Fruit fly (Drosophila melanogaster) whole organism, prepupa: ENCODE measurements around the gene CG13994.

Experiments
- Blimp-1 ChIP-seq: fragments of 200-800 bp; sonication (Bioruptor generic); optimal IDR thresholded peaks from 3 replicates; lab custom pipeline; 2017; ENCODE audit warnings: missing biosample characterization, missing genetic modification characterization, mild to moderate bottlenecking, moderate library complexity, missing genetic modification reagents
- CG10631 ChIP-seq: fragments of 200-800 bp; sonication (Bioruptor generic); optimal IDR thresholded peaks from 2 replicates; lab custom pipeline; 2016; ENCODE audit warnings: missing biosample characterization, missing genetic modification characterization
- CG10669 ChIP-seq: fragments of 200-800 bp; sonication (Bioruptor generic); optimal IDR thresholded peaks from 3 replicates; lab custom pipeline; 2018; ENCODE audit warnings: missing biosample characterization, mild to moderate bottlenecking, missing genetic modification characterization, moderate library complexity
- CG11294 ChIP-seq: fragments of 200-800 bp; sonication (Bioruptor generic); IDR thresholded peaks from 2 replicates; pipeline ENCODE4 v1.3.6; 2022; ENCODE audit warnings: missing biosample characterization, missing genetic modification characterization
- CG11762 ChIP-seq: fragments of 200-800 bp; sonication (Bioruptor generic); optimal IDR thresholded peaks from 3 replicates; lab custom pipeline; 2016; ENCODE audit warnings: missing biosample characterization, missing genetic modification characterization; ENCODE audit not compliant: insufficient read depth
- CG11902 ChIP-seq: fragments of 200-800 bp; sonication (Bioruptor generic); optimal IDR thresholded peaks from 3 replicates; lab custom pipeline; 2016; ENCODE audit warnings: missing biosample characterization, missing genetic modification characterization
- CG15336 ChIP-seq: fragments of 200-800 bp; sonication (Bioruptor generic); IDR thresholded peaks from 2 replicates; pipeline ENCODE4 v1.3.6; 2022; ENCODE audit warnings: missing biosample characterization, missing genetic modification characterization
- CG1621 ChIP-seq: fragments of 200-800 bp; sonication (Bioruptor generic); optimal IDR thresholded peaks from 3 replicates; lab custom pipeline; 2018; ENCODE audit warnings: missing biosample characterization, mild to moderate bottlenecking, missing genetic modification characterization
- CG16779 ChIP-seq: fragments of 200-800 bp; sonication (Bioruptor generic); optimal IDR thresholded peaks from 3 replicates; lab custom pipeline; 2017; ENCODE audit warnings: missing biosample characterization, mild to moderate bottlenecking, missing genetic modification characterization
- CG31627 ChIP-seq: fragments of 200-800 bp; sonication (Bioruptor generic); optimal IDR thresholded peaks from 3 replicates; lab custom pipeline; 2016; ENCODE audit warnings: missing biosample characterization, missing genetic modification characterization
- CG32006 ChIP-seq: fragments of 200-800 bp; sonication (Bioruptor generic); optimal IDR thresholded peaks from 3 replicates; lab custom pipeline; 2017; ENCODE audit warnings: missing biosample characterization, mild to moderate bottlenecking, missing genetic modification characterization
- CG34406 ChIP-seq: fragments of 200-800 bp; sonication (Bioruptor generic); optimal IDR thresholded peaks from 3 replicates; lab custom pipeline; 2016; ENCODE audit warnings: missing biosample characterization, missing genetic modification characterization
- CG3919 ChIP-seq: fragments of 200-800 bp; sonication (Bioruptor generic); optimal IDR thresholded peaks from 3 replicates; lab custom pipeline; 2016; ENCODE audit warnings: missing biosample characterization, missing genetic modification characterization
- CG6163 ChIP-seq: fragments of 200-800 bp; sonication (Bioruptor generic); IDR thresholded peaks from 3 replicates; pipeline ENCODE4 v1.3.6; 2022; ENCODE audit warnings: missing biosample characterization, missing genetic modification characterization
- CG6276 ChIP-seq: fragments of 200-800 bp; sonication (Bioruptor generic); optimal IDR thresholded peaks from 2 replicates; lab custom pipeline; 2017; ENCODE audit warnings: missing biosample characterization, mild to moderate bottlenecking, missing genetic modification characterization
- CG6792 ChIP-seq: fragments of 200-800 bp; sonication (Bioruptor generic); optimal IDR thresholded peaks from 3 replicates; lab custom pipeline; 2016; ENCODE audit warnings: missing biosample characterization, missing genetic modification characterization
- CG6808 ChIP-seq: fragments of 200-800 bp; sonication (Bioruptor generic); optimal IDR thresholded peaks from 3 replicates; lab custom pipeline; 2017; ENCODE audit warnings: missing biosample characterization, missing genetic modification characterization, mild to moderate bottlenecking, moderate library complexity, missing genetic modification reagents
- CG6854 ChIP-seq: fragments of 200-800 bp; sonication (Bioruptor generic); optimal IDR thresholded peaks from 2 replicates; lab custom pipeline; 2017; ENCODE audit warnings: missing biosample characterization, mild to moderate bottlenecking, missing genetic modification characterization
- CG7368 ChIP-seq: fragments of 200-800 bp; sonication (Bioruptor generic); optimal IDR thresholded peaks from 3 replicates; lab custom pipeline; 2016; ENCODE audit warnings: missing biosample characterization, missing genetic modification characterization
- CG8119 ChIP-seq: fragments of 200-800 bp; sonication (Bioruptor generic); IDR thresholded peaks from 3 replicates; pipeline ENCODE4 v1.3.6; 2022; ENCODE audit warnings: missing biosample characterization, missing genetic modification characterization
- CG8319 ChIP-seq: fragments of 200-800 bp; sonication (Bioruptor generic); optimal IDR thresholded peaks from 3 replicates; lab custom pipeline; 2016; ENCODE audit warnings: missing biosample characterization, missing genetic modification characterization
- CG9139 ChIP-seq: fragments of 200-800 bp; sonication (Bioruptor generic); optimal IDR thresholded peaks from 3 replicates; lab custom pipeline; 2017; ENCODE audit warnings: missing biosample characterization, mild to moderate bottlenecking, missing genetic modification characterization
- Eip75B ChIP-seq: fragments of 200-800 bp; sonication (Bioruptor generic); optimal IDR thresholded peaks from 3 replicates; lab custom pipeline; 2016; ENCODE audit warnings: missing biosample characterization, missing genetic modification characterization
- Eip78C ChIP-seq: fragments of 200-800 bp; sonication (Bioruptor generic); peaks from one replicate; lab custom pipeline; 2016; ENCODE audit warnings: missing biosample characterization, missing genetic modification characterization
- Eip93F ChIP-seq: fragments of 200-800 bp; sonication (Bioruptor generic); optimal IDR thresholded peaks from 2 replicates; lab custom pipeline; 2016; ENCODE audit warnings: missing biosample characterization, mild to moderate bottlenecking, missing genetic modification characterization
- Ets21C ChIP-seq: fragments of 200-800 bp; sonication (Bioruptor generic); optimal IDR thresholded peaks from 3 replicates; lab custom pipeline; 2016; ENCODE audit warnings: missing biosample characterization, missing genetic modification characterization
- Ets96B ChIP-seq: fragments of 200-800 bp; optimal IDR thresholded peaks from 2 replicates; lab custom pipeline; 2019; ENCODE audit warnings: missing biosample characterization, mild to moderate bottlenecking, missing genetic modification characterization, moderate library complexity
- Gug ChIP-seq: fragments of 200-800 bp; sonication (Bioruptor generic); IDR thresholded peaks from 2 replicates; pipeline ENCODE4 v1.3.6; 2022; ENCODE audit warnings: missing biosample characterization, missing genetic modification characterization
- Hr38 ChIP-seq: sonication (Bioruptor generic); optimal IDR thresholded peaks from 2 replicates; lab custom pipeline; 2016; ENCODE audit warnings: missing biosample characterization, missing genetic modification characterization
- Hr39 ChIP-seq: fragments of 200-800 bp; sonication (Bioruptor generic); optimal IDR thresholded peaks from 2 replicates; lab custom pipeline; 2016; ENCODE audit warnings: missing biosample characterization, missing genetic modification characterization
- Hr4 ChIP-seq: fragments of 200-800 bp; sonication (Bioruptor generic); optimal IDR thresholded peaks from 3 replicates; lab custom pipeline; 2016; ENCODE audit warnings: missing biosample characterization, missing genetic modification characterization
- Met ChIP-seq: fragments of 200-800 bp; sonication (Bioruptor generic); optimal IDR thresholded peaks from 3 replicates; lab custom pipeline; 2016; ENCODE audit warnings: missing biosample characterization, missing genetic modification characterization
- OdsH ChIP-seq: fragments of 200-800 bp; sonication (Bioruptor generic); optimal IDR thresholded peaks from 3 replicates; lab custom pipeline; 2016; ENCODE audit warnings: missing biosample characterization, missing genetic modification characterization
- Sox14 ChIP-seq: fragments of 200-800 bp; sonication (Bioruptor generic); optimal IDR thresholded peaks from 3 replicates; lab custom pipeline; 2016; ENCODE audit warnings: missing biosample characterization, missing genetic modification characterization
- Sox15 ChIP-seq: fragments of 200-800 bp; sonication (Bioruptor generic); optimal IDR thresholded peaks from 3 replicates; lab custom pipeline; 2016; ENCODE audit warnings: missing biosample characterization, missing genetic modification characterization
- achi ChIP-seq: fragments of 200-800 bp; sonication (Bioruptor generic); optimal IDR thresholded peaks from 3 replicates; lab custom pipeline; 2016; ENCODE audit warnings: missing biosample characterization, missing genetic modification characterization
- acj6 ChIP-seq: fragments of 200-800 bp; sonication (Bioruptor generic); optimal IDR thresholded peaks from 3 replicates; lab custom pipeline; 2016; ENCODE audit warnings: missing biosample characterization, missing genetic modification characterization
- cyc ChIP-seq: fragments of 200-800 bp; sonication (Bioruptor generic); optimal IDR thresholded peaks from 3 replicates; lab custom pipeline; 2016; ENCODE audit warnings: missing biosample characterization, missing genetic modification characterization
- eg ChIP-seq: fragments of 200-800 bp; sonication (Bioruptor generic); IDR thresholded peaks from 3 replicates; pipeline ENCODE4 v1.3.6; 2022; ENCODE audit warnings: missing biosample characterization, missing genetic modification characterization
- esn ChIP-seq: fragments of 200-800 bp; sonication (Bioruptor generic); optimal IDR thresholded peaks from 2 replicates; lab custom pipeline; 2016; ENCODE audit warnings: missing biosample characterization, mild to moderate bottlenecking, missing genetic modification characterization, moderate library complexity
- fkh ChIP-seq: fragments of 200-800 bp; sonication (Bioruptor generic); optimal IDR thresholded peaks from 3 replicates; lab custom pipeline; 2017; ENCODE audit warnings: missing biosample characterization, mild to moderate bottlenecking, missing genetic modification characterization, moderate library complexity
- lz ChIP-seq: fragments of 200-800 bp; sonication (Bioruptor generic); optimal IDR thresholded peaks from 3 replicates; lab custom pipeline; 2016; ENCODE audit warnings: missing biosample characterization, missing genetic modification characterization
- net ChIP-seq: fragments of 200-800 bp; sonication (Bioruptor generic); optimal IDR thresholded peaks from 3 replicates; lab custom pipeline; 2016; ENCODE audit warnings: missing biosample characterization, missing genetic modification characterization
- pdm3 ChIP-seq: fragments of 200-800 bp; sonication (Bioruptor generic); optimal IDR thresholded peaks from 3 replicates; lab custom pipeline; 2016; ENCODE audit warnings: missing biosample characterization, missing genetic modification characterization
- salr ChIP-seq, 2 experiments: fragments of 200-800 bp; sonication (Bioruptor generic); optimal IDR thresholded peaks; 3 replicates each; lab custom pipeline; 2016 to 2018; ENCODE audit warnings: missing biosample characterization in 2 of 2, missing genetic modification characterization in 2 of 2, mild to moderate bottlenecking in 1 of 2
- spab ChIP-seq: fragments of 200-800 bp; sonication (Bioruptor generic); optimal IDR thresholded peaks from 2 replicates; lab custom pipeline; 2017; ENCODE audit warnings: missing biosample characterization, mild to moderate bottlenecking, missing genetic modification characterization, missing genetic modification reagents
- ss ChIP-seq, 2 experiments: fragments of 200-800 bp; sonication (Bioruptor generic); optimal IDR thresholded peaks; 2 replicates in 1 of 2; 3 replicates in 1 of 2; lab custom pipeline; 2017 to 2018; ENCODE audit warnings: mild to moderate bottlenecking in 2 of 2, missing biosample characterization in 2 of 2, missing genetic modification characterization in 2 of 2, moderate library complexity in 1 of 2
- svp ChIP-seq: fragments of 200-800 bp; sonication (Bioruptor generic); peaks from one replicate; lab custom pipeline; 2016; ENCODE audit warnings: missing biosample characterization, missing genetic modification characterization
- topi ChIP-seq: fragments of 200-800 bp; sonication (Bioruptor generic); optimal IDR thresholded peaks from 3 replicates; lab custom pipeline; 2016; ENCODE audit warnings: missing biosample characterization, missing genetic modification characterization

Gene CG13994

DNA sequence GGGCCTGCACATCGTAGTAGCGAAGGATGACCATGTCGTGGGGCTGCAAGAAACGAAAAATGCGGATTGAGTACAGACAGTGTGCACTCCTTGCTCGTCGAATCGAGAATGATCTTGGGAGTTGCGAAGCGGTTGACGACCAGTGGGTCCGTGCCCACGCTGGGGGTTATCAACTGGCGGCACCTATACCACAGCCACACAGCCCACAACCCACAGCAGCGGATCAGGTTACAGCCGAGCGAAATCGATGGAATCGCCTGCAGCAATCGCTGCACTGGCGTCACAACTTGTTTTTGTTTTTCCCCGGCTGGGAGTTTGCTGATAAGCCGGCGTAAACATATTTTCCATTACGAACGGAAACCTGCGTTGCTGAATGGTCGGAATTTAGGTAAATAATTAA is 17.3 kb upstream of the CG13994 start:
- TF ChIP-seq Eip93F (no peak), svp (GFP tag; lab: Kevin White, UChicago) (peak; percentile 99)

DNA sequence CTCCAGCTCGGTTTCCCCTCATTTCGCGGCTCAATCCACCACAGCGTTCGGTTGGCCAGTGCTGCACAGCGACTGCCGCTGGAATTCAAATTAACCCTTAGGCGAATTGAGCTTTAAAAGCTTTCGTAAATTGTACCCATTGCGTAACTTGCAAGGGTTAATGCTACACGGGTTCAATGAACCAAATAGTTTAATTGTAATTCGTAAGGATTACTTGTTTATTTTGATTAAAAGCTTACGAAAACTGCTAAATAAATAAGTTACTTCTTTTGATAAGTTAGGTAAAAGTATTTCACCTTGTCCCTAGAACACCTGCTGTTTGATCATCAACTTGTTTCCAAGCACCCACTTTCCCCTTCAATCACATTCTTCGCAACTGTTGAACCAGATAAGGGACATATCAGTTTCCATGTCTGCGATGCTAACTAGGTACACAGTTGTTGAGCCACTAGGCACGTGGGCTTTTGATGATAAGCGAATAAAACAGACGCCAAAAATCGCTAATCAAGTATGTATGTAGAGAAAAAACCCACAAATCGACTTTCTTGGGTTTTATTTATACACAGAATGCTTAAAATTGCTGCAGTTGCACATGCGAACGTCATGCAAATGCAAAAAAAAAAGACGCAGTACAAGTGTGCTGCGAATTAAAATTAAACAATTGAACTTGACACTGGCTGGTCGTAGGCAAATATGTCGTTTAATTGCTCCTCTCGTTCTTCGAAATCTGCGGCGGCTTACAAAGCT is 16.6 kb upstream of the CG13994 start, which contains the start of gene Pfas:
TSS of gene Pfas (minus strand) at position 79 of the 747 bp plus-strand sequence.
- no peak for TF ChIP-seq pdm3
- TF ChIP-seq OdsH (GFP tag; lab: Kevin White, UChicago) = no peak
- no peak for TF ChIP-seq Met (GFP tag; lab: Kevin White, UChicago)
- TF ChIP-seq Hr38 = no peak
- TF ChIP-seq salr (GFP tag; optimal IDR thresholded peaks at IDR 0.05; lab: Kevin White, UChicago) = no peak
- no peak for TF ChIP-seq svp (GFP tag; lab: Kevin White, UChicago)
- TF ChIP-seq CG6163 (GFP tag; lab: Robert Waterston, UW) = peak; percentile 52; the same call in 2 of the 3 replicates
- TF ChIP-seq Hr4 (GFP tag; lab: Kevin White, UChicago) = no peak
- TF ChIP-seq Sox14 = peak; percentile 65
- TF ChIP-seq Eip75B (GFP tag; lab: Kevin White, UChicago) = peak; percentile 58
- no peak for TF ChIP-seq Ets21C (GFP tag; lab: Kevin White, UChicago)
- TF ChIP-seq CG6854 (GFP tag; lab: Kevin White, UChicago) = peak; percentile 26
- TF ChIP-seq CG16779 (tag; lab: Kevin White, UChicago) = no peak
- peak; percentile 52 for TF ChIP-seq cyc (GFP tag; lab: Kevin White, UChicago)
- peak; percentile 50 for TF ChIP-seq CG1621 (tag; lab: Kevin White, UChicago)
- TF ChIP-seq spab (GFP tag; lab: Kevin White, UChicago) = no peak
- TF ChIP-seq CG9139 (GFP tag; lab: Kevin White, UChicago) = no peak
- no peak for TF ChIP-seq CG11762
- no peak for TF ChIP-seq Eip93F
- peak; percentile 90 for TF ChIP-seq Eip78C (GFP tag; lab: Kevin White, UChicago)
- TF ChIP-seq CG10631 (GFP tag; lab: Kevin White, UChicago) = no peak
- peak; percentile 40; the same call in 1 of the 2 replicates for TF ChIP-seq Gug (GFP tag; lab: Robert Waterston, UW)
- peak; percentile 76 for TF ChIP-seq CG6808 (GFP tag; lab: Kevin White, UChicago)
- peak; percentile 25 for TF ChIP-seq CG34406 (GFP tag; lab: Kevin White, UChicago)
- peak; percentile 63 for TF ChIP-seq CG31627 (GFP tag; lab: Kevin White, UChicago)
- TF ChIP-seq ss (GFP tag; optimal IDR thresholded peaks at IDR 0.05; lab: Kevin White, UChicago) = peak in 1 of 2 experiments; percentile 43
- TF ChIP-seq eg (GFP tag; lab: Robert Waterston, UW) = peak; percentile 49; the same call in 2 of the 3 replicates
- TF ChIP-seq net (GFP tag; lab: Kevin White, UChicago) = peak; percentile 51
- TF ChIP-seq Hr39 (GFP tag; lab: Kevin White, UChicago) = peak; percentile 57
- peak; percentile 67 for TF ChIP-seq topi (GFP tag; lab: Kevin White, UChicago)
- TF ChIP-seq Ets96B = peak; percentile 29
- peak; percentile 70 for TF ChIP-seq lz (GFP tag; lab: Kevin White, UChicago)
- TF ChIP-seq CG8319 = no peak
- TF ChIP-seq acj6 (GFP tag; lab: Kevin White, UChicago) = peak; percentile 64
- TF ChIP-seq CG11294 (GFP tag; lab: Robert Waterston, UW) = peak; percentile 29; the same call in 1 of the 2 replicates
- TF ChIP-seq CG32006 = peak; percentile 54
- TF ChIP-seq Sox15 (GFP tag; lab: Kevin White, UChicago) = no peak
- peak; percentile 37 for TF ChIP-seq CG7368
- TF ChIP-seq CG10669 = no peak
- TF ChIP-seq CG6792 (GFP tag; lab: Kevin White, UChicago) = peak; percentile 60
- peak; percentile 40 for TF ChIP-seq fkh (GFP tag; lab: Kevin White, UChicago)
- TF ChIP-seq CG11902 (GFP tag; lab: Kevin White, UChicago) = no peak
- no peak for TF ChIP-seq CG8119 (GFP tag; lab: Robert Waterston, UW)
- peak; percentile 76 for TF ChIP-seq esn (GFP tag; lab: Kevin White, UChicago)
- TF ChIP-seq CG3919 (GFP tag; lab: Kevin White, UChicago) = peak; percentile 66
- TF ChIP-seq Blimp-1 = peak; percentile 32
- peak; percentile 25 for TF ChIP-seq achi (GFP tag; lab: Kevin White, UChicago)
- 0 out of 2 replicates have a peak, but pooled peaks have one; percentile 33 for TF ChIP-seq CG15336 (GFP tag; lab: Robert Waterston, UW)
- no peak for TF ChIP-seq CG6276 (GFP tag; lab: Kevin White, UChicago)
